Worm (Caenorhabditis elegans): ENCODE data around the gene ZK632.10.

ZK632.10 gene

ce11 chrIII:9867780-9868503 lies 40.4 kb upstream of the ZK632.10 start, which contains the start of gene dhhc-4 (continued):
- no peak for TF ChIP-seq hrde-1 (tag; optimal IDR thresholded peaks at IDR 0.05; ENCODE audit: borderline replicate concordance)
- no peak for TF ChIP-seq pha-4 (tag; optimal IDR thresholded peaks at IDR 0.05)
- peak; percentile 53 for TF ChIP-seq efl-1 (GFP tag; optimal IDR thresholded peaks at IDR 0.05)
- TF ChIP-seq ztf-6 (GFP tag; IDR thresholded peaks at IDR 0.05): no peak
- TF ChIP-seq somi-1 (GFP tag; optimal IDR thresholded peaks at IDR 0.05): no peak
- peak; percentile 59 for TF ChIP-seq dpl-1 (GFP tag; optimal IDR thresholded peaks at IDR 0.05)
- no peak for TF ChIP-seq ztf-25 (GFP tag; IDR thresholded peaks at IDR 0.05)
- no peak for TF ChIP-seq F10E7.11 (tag; optimal IDR thresholded peaks at IDR 0.05)
- TF ChIP-seq Y53F4B.3 (GFP tag; IDR thresholded peaks at IDR 0.05): no peak
- no peak for TF ChIP-seq nfyb-1 (GFP tag; IDR thresholded peaks at IDR 0.05)
- no peak for TF ChIP-seq nhr-90 (tag; optimal IDR thresholded peaks at IDR 0.05)
- TF ChIP-seq F55B11.4 (tag; optimal IDR thresholded peaks at IDR 0.05; ENCODE audit: borderline replicate concordance, insufficient read depth): no peak
- no peak for TF ChIP-seq F57A8.1 (GFP tag; optimal IDR thresholded peaks at IDR 0.05)
- peak; percentile 42 for TF ChIP-seq K12H6.12 (tag; optimal IDR thresholded peaks at IDR 0.05)
- peak; percentile 82 for TF ChIP-seq ceh-27 (GFP tag; optimal IDR thresholded peaks at IDR 0.05)
- TF ChIP-seq Y67H2A.10 (GFP tag; conservative IDR thresholded peaks at IDR 0.05): no peak
- no peak for TF ChIP-seq snpc-1.3 (tag; optimal IDR thresholded peaks at IDR 0.05; ENCODE audit: insufficient read depth)
- no peak for TF ChIP-seq T26A5.8 (tag; optimal IDR thresholded peaks at IDR 0.05)
- TF ChIP-seq madf-10 (tag; optimal IDR thresholded peaks at IDR 0.05): peak; percentile 62
- TF ChIP-seq bed-2 (GFP tag; IDR thresholded peaks at IDR 0.05): peak; percentile 45; the same call in 1 of the 2 replicates
- TF ChIP-seq F57C9.4 (tag; optimal IDR thresholded peaks at IDR 0.05): no peak
- TF ChIP-seq ZK185.1 (tag; optimal IDR thresholded peaks at IDR 0.05; ENCODE audit: poor library complexity, severe bottlenecking): peak; percentile 88
- TF ChIP-seq ceh-100 (GFP tag; IDR thresholded peaks at IDR 0.05): peak; percentile 33; the same call in 1 of the 2 replicates
- TF ChIP-seq ztf-18 (tag; optimal IDR thresholded peaks at IDR 0.05): no peak
- no peak for TF ChIP-seq attf-3 (GFP tag; conservative IDR thresholded peaks at IDR 0.05)
- TF ChIP-seq ekl-4 (GFP tag; IDR thresholded peaks at IDR 0.05): no peak
- no peak for TF ChIP-seq B0019.2 (GFP tag; conservative IDR thresholded peaks at IDR 0.05)
- TF ChIP-seq nhr-120 (GFP tag; IDR thresholded peaks at IDR 0.05): no peak
- no peak for TF ChIP-seq nfya-2 (GFP tag; IDR thresholded peaks at IDR 0.05)
- TF ChIP-seq repo-1 (tag; optimal IDR thresholded peaks at IDR 0.05): no peak
- no peak for TF ChIP-seq aptf-3 (GFP tag; IDR thresholded peaks at IDR 0.05)
- 0 out of 2 replicates have a peak, but pooled peaks have one; percentile 40 for TF ChIP-seq madf-3 (GFP tag; IDR thresholded peaks at IDR 0.05)
- no peak for TF ChIP-seq lin-26 (GFP tag; IDR thresholded peaks at IDR 0.05)
- no peak for TF ChIP-seq mcd-1 (GFP tag; IDR thresholded peaks at IDR 0.05)
- TF ChIP-seq tbp1 (GFP tag; optimal IDR thresholded peaks at IDR 0.05): no peak
- no peak for TF ChIP-seq Y53G8AR.9 (GFP tag; conservative IDR thresholded peaks at IDR 0.05)
- no peak for TF ChIP-seq Y79H2A.3 (GFP tag; conservative IDR thresholded peaks at IDR 0.05)
- no peak for TF ChIP-seq chd-7 (tag; optimal IDR thresholded peaks at IDR 0.05)
- no peak for TF ChIP-seq madf-6 (GFP tag; IDR thresholded peaks at IDR 0.05)
- TF ChIP-seq attf-5 (GFP tag; optimal IDR thresholded peaks at IDR 0.05): no peak
- no peak for TF ChIP-seq Y95B8A.8 (GFP tag; IDR thresholded peaks at IDR 0.05)
- peak; percentile 9 for TF ChIP-seq F22D6.2 (tag; optimal IDR thresholded peaks at IDR 0.05)
- 0 out of 2 replicates have a peak, but pooled peaks have one; percentile 53 for TF ChIP-seq aptf-2 (GFP tag; conservative IDR thresholded peaks at IDR 0.05)
- TF ChIP-seq ztf-3 (GFP tag; optimal IDR thresholded peaks at IDR 0.05): no peak
- no peak for TF ChIP-seq lsy-27 (tag; optimal IDR thresholded peaks at IDR 0.05; ENCODE audit: borderline replicate concordance, insufficient read depth)
- TF ChIP-seq egl-18 (GFP tag; IDR thresholded peaks at IDR 0.05): no peak
- no peak for TF ChIP-seq hmg-1.2 (GFP tag; IDR thresholded peaks at IDR 0.05)

Measured in whole organism, young adult.